Fruit fly (Drosophila melanogaster) whole organism, adult: ENCODE data around the gene CG31342.

Experiments
- CG11617 ChIP-seq: fragments of 200-800 bp; sonication (Bioruptor generic); optimal IDR thresholded peaks from 2 replicates; lab custom pipeline; 2017; ENCODE audit warnings: mild to moderate bottlenecking, missing biosample characterization, missing genetic modification reagents, missing genetic modification characterization
- CG1620 ChIP-seq: fragments of 200-800 bp; sonication (Bioruptor generic); optimal IDR thresholded peaks from 2 replicates; lab custom pipeline; 2016; ENCODE audit warnings: missing biosample characterization, missing genetic modification characterization
- CG33017 ChIP-seq: fragments of 200-800 bp; sonication (Bioruptor generic); optimal IDR thresholded peaks from 2 replicates; lab custom pipeline; 2018; ENCODE audit warnings: missing biosample characterization, mild to moderate bottlenecking, missing genetic modification characterization, moderate library complexity
- CG5204 ChIP-seq: fragments of 200-800 bp; sonication (Bioruptor generic); optimal IDR thresholded peaks from 2 replicates; lab custom pipeline; 2016; ENCODE audit warnings: missing biosample characterization, missing genetic modification characterization
- Clk ChIP-seq: fragments of 200-800 bp; sonication (Bioruptor generic); optimal IDR thresholded peaks from 2 replicates; lab custom pipeline; 2017; ENCODE audit warnings: missing biosample characterization, missing genetic modification characterization
- Crg-1 ChIP-seq: fragments of 200-800 bp; sonication (Bioruptor generic); optimal IDR thresholded peaks from 2 replicates; lab custom pipeline; 2016; ENCODE audit warnings: missing biosample characterization, missing genetic modification characterization
- kay ChIP-seq: fragments of 200-800 bp; sonication (Bioruptor generic); peaks from one replicate; lab custom pipeline; 2016; ENCODE audit warnings: missing biosample characterization, missing genetic modification characterization, borderline replicate concordance
- toe ChIP-seq: fragments of 200-800 bp; sonication (Bioruptor generic); optimal IDR thresholded peaks from 2 replicates; lab custom pipeline; 2016; ENCODE audit warnings: missing biosample characterization, missing genetic modification characterization

DNA sequence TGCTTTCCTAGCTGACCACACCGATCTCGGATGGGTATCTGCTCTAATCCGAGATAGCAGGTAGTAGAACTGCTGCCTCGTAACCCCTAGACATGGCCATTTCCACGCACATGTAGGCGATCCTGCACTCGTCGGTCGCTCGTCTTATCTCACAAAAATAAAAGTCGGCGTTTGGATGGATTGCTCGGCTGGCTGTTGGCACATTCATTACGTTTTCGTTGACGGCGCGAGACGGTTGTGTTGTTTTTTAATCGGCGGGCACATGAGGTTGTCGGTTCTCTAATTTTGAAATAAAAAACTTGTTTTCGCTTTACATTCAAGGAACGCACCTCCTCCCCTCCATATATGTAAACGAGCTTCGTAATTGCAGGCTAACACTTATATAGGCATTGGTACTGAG lies 46.5 kb downstream of the CG31342 start, which contains the start of gene ry:
- no peak for TF ChIP-seq CG1620 (GFP tag; lab: Kevin White, UChicago)
- TF ChIP-seq CG33017 (tag; lab: Kevin White, UChicago) = peak; percentile 43
- TF ChIP-seq Clk (GFP tag; lab: Kevin White, UChicago) = no peak
- TF ChIP-seq CG11617 = no peak
- no peak for TF ChIP-seq kay (GFP tag; lab: Kevin White, UChicago)
- TF ChIP-seq CG5204 (GFP tag; lab: Kevin White, UChicago) = no peak
- no peak for TF ChIP-seq Crg-1 (GFP tag; lab: Kevin White, UChicago)
- TF ChIP-seq toe (GFP tag; lab: Kevin White, UChicago) = no peak
